Fruit fly (Drosophila melanogaster): ENCODE data around the gene tin.

tin gene

dm6 chr3R:21336797-21337244 lies 42.0 kb upstream of the tin start (continued):
- peak; percentile 9 for TF ChIP-seq CG16863 (GFP tag; optimal IDR thresholded peaks at IDR 0.05)
- TF ChIP-seq Ssrp (tag; optimal IDR thresholded peaks at IDR 0.05): peak; percentile 70
- TF ChIP-seq Hmr (GFP tag; optimal IDR thresholded peaks at IDR 0.05): peak; percentile 45
- TF ChIP-seq corto (GFP tag; optimal IDR thresholded peaks at IDR 0.05): peak; percentile 60
- peak; percentile 30 for TF ChIP-seq Lhr (GFP tag; optimal IDR thresholded peaks at IDR 0.05)
- TF ChIP-seq Hsf (GFP tag; optimal IDR thresholded peaks at IDR 0.05): peak; percentile 67
- TF ChIP-seq lola (GFP tag; optimal IDR thresholded peaks at IDR 0.05): peak in 1 of 3 experiments; percentile 92
- peak; percentile 77 for TF ChIP-seq gem (tag; optimal IDR thresholded peaks at IDR 0.05)
- no peak for TF ChIP-seq p53 (GFP tag; optimal IDR thresholded peaks at IDR 0.05)
- TF ChIP-seq CG12155 (GFP tag; optimal IDR thresholded peaks at IDR 0.05): peak; percentile 27
- TF ChIP-seq NC2β (GFP tag; optimal IDR thresholded peaks at IDR 0.05): peak; percentile 48
- peak; percentile 43; the same call in 1 of the 3 replicates for TF ChIP-seq croc (GFP tag; conservative IDR thresholded peaks at IDR 0.05)
- TF ChIP-seq gcm (GFP tag; optimal IDR thresholded peaks at IDR 0.05): peak; percentile 44
- no peak for TF ChIP-seq Ptx1 (GFP tag; IDR thresholded peaks at IDR 0.05)
- peak; percentile 28; the same call in 1 of the 3 replicates for TF ChIP-seq dysf (GFP tag; IDR thresholded peaks at IDR 0.05)
- TF ChIP-seq nau (GFP tag; optimal IDR thresholded peaks at IDR 0.05): peak; percentile 25
- TF ChIP-seq CG7839 (tag; optimal IDR thresholded peaks at IDR 0.05): peak; percentile 67
- TF ChIP-seq crc (GFP tag; optimal IDR thresholded peaks at IDR 0.05): no peak
- TF ChIP-seq CG17829 (tag; optimal IDR thresholded peaks at IDR 0.05): peak; percentile 66
- TF ChIP-seq CG10431 (GFP tag; optimal IDR thresholded peaks at IDR 0.05): peak; percentile 3
- TF ChIP-seq CG15601 (tag; optimal IDR thresholded peaks at IDR 0.05): peak; percentile 60
- TF ChIP-seq sc (optimal IDR thresholded peaks at IDR 0.05): no peak
- peak; percentile 71 for TF ChIP-seq sc (GFP tag; optimal IDR thresholded peaks at IDR 0.05)
- TF ChIP-seq CG12104 (GFP tag; optimal IDR thresholded peaks at IDR 0.05): peak; percentile 13
- TF ChIP-seq CG10979 (tag; optimal IDR thresholded peaks at IDR 0.05): peak; percentile 78
- peak; percentile 81 for TF ChIP-seq CG7556 (GFP tag; optimal IDR thresholded peaks at IDR 0.05)
- peak; percentile 56 for TF ChIP-seq CG2875 (GFP tag; optimal IDR thresholded peaks at IDR 0.05)
- no peak for TF ChIP-seq hkb (optimal IDR thresholded peaks at IDR 0.05)
- TF ChIP-seq hkb (GFP tag; IDR thresholded peaks at IDR 0.05): no peak
- TF ChIP-seq bigmax (GFP tag; optimal IDR thresholded peaks at IDR 0.05): no peak
- peak; percentile 59 for TF ChIP-seq dmrt99B (tag; optimal IDR thresholded peaks at IDR 0.05)
- no peak for TF ChIP-seq D (optimal IDR thresholded peaks at IDR 0.05)
- peak; percentile 71 for TF ChIP-seq D (GFP tag; optimal IDR thresholded peaks at IDR 0.05)
- no peak for TF ChIP-seq chm (GFP tag; IDR thresholded peaks at IDR 0.05)
- TF ChIP-seq CG5245 (GFP tag; optimal IDR thresholded peaks at IDR 0.05): peak; percentile 1
- peak; percentile 12 for TF ChIP-seq CG2116 (GFP tag; optimal IDR thresholded peaks at IDR 0.05)
- TF ChIP-seq CG10274 (GFP tag; optimal IDR thresholded peaks at IDR 0.05): no peak
- peak; percentile 35 for TF ChIP-seq cg (GFP tag; optimal IDR thresholded peaks at IDR 0.05)
- peak; percentile 60 for TF ChIP-seq Sox100B (GFP tag; optimal IDR thresholded peaks at IDR 0.05)
- peak; percentile 68 for TF ChIP-seq CG10209 (GFP tag; optimal IDR thresholded peaks at IDR 0.05)
- TF ChIP-seq Fer1 (GFP tag; optimal IDR thresholded peaks at IDR 0.05): peak; percentile 28
- TF ChIP-seq Bdp1 (GFP tag; optimal IDR thresholded peaks at IDR 0.05): peak; percentile 16
- no peak for TF ChIP-seq jigr1 (GFP tag; IDR thresholded peaks at IDR 0.05)
- peak; percentile 32 for TF ChIP-seq odd (GFP tag; optimal IDR thresholded peaks at IDR 0.05)
- no peak for TF ChIP-seq pan (optimal IDR thresholded peaks at IDR 0.05)
- TF ChIP-seq pan (GFP tag; optimal IDR thresholded peaks at IDR 0.05 in 1 of 2, IDR thresholded peaks at IDR 0.05 in 1 of 2): peak in 1 of 2 experiments; percentile 18
- no peak for TF ChIP-seq gsb (GFP tag; IDR thresholded peaks at IDR 0.05)
- TF ChIP-seq stwl (tag; optimal IDR thresholded peaks at IDR 0.05): peak; percentile 2
- TF ChIP-seq CG12391 (tag; optimal IDR thresholded peaks at IDR 0.05): peak; percentile 75
- TF ChIP-seq CG11504 (tag; optimal IDR thresholded peaks at IDR 0.05): peak; percentile 67
- TF ChIP-seq wor (GFP tag; IDR thresholded peaks at IDR 0.05): no peak

Measured in whole organism, embryonic.